Fruit fly (Drosophila melanogaster): Measurements from ENCODE around the gene CG44158.

Gene CG44158

dm6 chr3R:18227385-18227784 lies 18.8 kb downstream of the CG44158 start:
- TF ChIP-seq CG32121 (GFP tag; IDR thresholded peaks at IDR 0.05) (no peak), CG8301 (tag; optimal IDR thresholded peaks at IDR 0.05) (no peak), fd96Ca (GFP tag; IDR thresholded peaks at IDR 0.05) (no peak), Ets98B (GFP tag; IDR thresholded peaks at IDR 0.05) (no peak), CG13204 (GFP tag; optimal IDR thresholded peaks at IDR 0.05) (no peak), CG9948 (tag; optimal IDR thresholded peaks at IDR 0.05) (no peak), CG10348 (GFP tag; IDR thresholded peaks at IDR 0.05) (no peak), CG17806 (tag; optimal IDR thresholded peaks at IDR 0.05) (no peak), CG8159 (tag; optimal IDR thresholded peaks at IDR 0.05) (no peak), Pif1B (GFP tag; optimal IDR thresholded peaks at IDR 0.05) (no peak), CG14655 (GFP tag; optimal IDR thresholded peaks at IDR 0.05) (no peak), CG4496 (GFP tag; IDR thresholded peaks at IDR 0.05) (no peak), CG15710 (tag; optimal IDR thresholded peaks at IDR 0.05) (no peak), gl (tag; optimal IDR thresholded peaks at IDR 0.05) (no peak)

- no peak for TF ChIP-seq CG32121 (GFP tag; IDR thresholded peaks at IDR 0.05)
- no peak for TF ChIP-seq EcR (GFP tag; optimal IDR thresholded peaks at IDR 0.05)
- no peak for TF ChIP-seq CG8301 (tag; optimal IDR thresholded peaks at IDR 0.05)
- TF ChIP-seq Ets98B (GFP tag; IDR thresholded peaks at IDR 0.05) = peak; percentile 29; the same call in 1 of the 2 replicates
Measured at dm6 chr3R:18228713-18229222, 20.2 kb downstream of the CG44158 start.

- no peak for TF ChIP-seq D1 (tag; optimal IDR thresholded peaks at IDR 0.05)
- no peak for TF ChIP-seq CG14655 (GFP tag; optimal IDR thresholded peaks at IDR 0.05)
Measured at dm6 chr3R:18230229-18230628, 21.6 kb downstream of the CG44158 start.

dm6 chr3R:18232187-18232586 lies 23.6 kb downstream of the CG44158 start:
- TF ChIP-seq EcR (GFP tag; optimal IDR thresholded peaks at IDR 0.05) = no peak
- no peak for TF ChIP-seq CG34367 (tag; optimal IDR thresholded peaks at IDR 0.05)
- TF ChIP-seq Pif1B (GFP tag; optimal IDR thresholded peaks at IDR 0.05) = no peak
- no peak for TF ChIP-seq CG17806 (tag; optimal IDR thresholded peaks at IDR 0.05)
- no peak for TF ChIP-seq Ets98B (GFP tag; IDR thresholded peaks at IDR 0.05)
- TF ChIP-seq CG4496 (GFP tag; IDR thresholded peaks at IDR 0.05) = no peak
- no peak for TF ChIP-seq gl (tag; optimal IDR thresholded peaks at IDR 0.05)
- no peak for TF ChIP-seq CG12605 (GFP tag; IDR thresholded peaks at IDR 0.05)
- no peak for TF ChIP-seq CG9948 (tag; optimal IDR thresholded peaks at IDR 0.05)
- TF ChIP-seq Pif1A (GFP tag; optimal IDR thresholded peaks at IDR 0.05) = no peak
- no peak for TF ChIP-seq CG8301 (tag; optimal IDR thresholded peaks at IDR 0.05)
- no peak for TF ChIP-seq D1 (tag; optimal IDR thresholded peaks at IDR 0.05)
- TF ChIP-seq CG15710 (tag; optimal IDR thresholded peaks at IDR 0.05) = no peak
- no peak for TF ChIP-seq CG10348 (GFP tag; IDR thresholded peaks at IDR 0.05)
- TF ChIP-seq CG32121 (GFP tag; IDR thresholded peaks at IDR 0.05) = no peak
- TF ChIP-seq Snoo (tag; optimal IDR thresholded peaks at IDR 0.05) = no peak
- no peak for TF ChIP-seq fd96Ca (GFP tag; IDR thresholded peaks at IDR 0.05)

- TF ChIP-seq fd96Ca (GFP tag; IDR thresholded peaks at IDR 0.05) (0 out of 3 replicates have a peak, but pooled peaks have one; percentile 14), CG10348 (GFP tag; IDR thresholded peaks at IDR 0.05) (no peak), CG34367 (tag; optimal IDR thresholded peaks at IDR 0.05) (no peak), CG12605 (GFP tag; IDR thresholded peaks at IDR 0.05) (no peak), D1 (tag; optimal IDR thresholded peaks at IDR 0.05) (no peak)
Measured at dm6 chr3R:18234699-18235257, 26.2 kb downstream of the CG44158 start.

dm6 chr3R:18235879-18236278 lies 27.3 kb downstream of the CG44158 start, which contains the start of gene repo:
repo (plus strand) TSS chr3R:18236192.
- no peak for TF ChIP-seq EcR (GFP tag; optimal IDR thresholded peaks at IDR 0.05)
- peak; percentile 61; the same call in 2 of the 3 replicates for TF ChIP-seq CG4496 (GFP tag; IDR thresholded peaks at IDR 0.05)
- TF ChIP-seq CG13204 (GFP tag; optimal IDR thresholded peaks at IDR 0.05) = peak; percentile 3
- TF ChIP-seq gl (tag; optimal IDR thresholded peaks at IDR 0.05) = no peak
- no peak for TF ChIP-seq CG34367 (tag; optimal IDR thresholded peaks at IDR 0.05)
- no peak for TF ChIP-seq CG32121 (GFP tag; IDR thresholded peaks at IDR 0.05)

- TF ChIP-seq CG34367 (tag; optimal IDR thresholded peaks at IDR 0.05) (peak; percentile 9), CG12605 (GFP tag; IDR thresholded peaks at IDR 0.05) (no peak), CG9948 (tag; optimal IDR thresholded peaks at IDR 0.05) (no peak), Ets98B (GFP tag; IDR thresholded peaks at IDR 0.05) (peak; percentile 12; the same call in 1 of the 2 replicates), EcR (GFP tag; optimal IDR thresholded peaks at IDR 0.05) (peak; percentile 15), CG10348 (GFP tag; IDR thresholded peaks at IDR 0.05) (no peak), CG4496 (GFP tag; IDR thresholded peaks at IDR 0.05) (peak; percentile 47; the same call in 1 of the 3 replicates), gl (tag; optimal IDR thresholded peaks at IDR 0.05) (no peak), Pif1A (GFP tag; optimal IDR thresholded peaks at IDR 0.05) (peak; percentile 38), Snoo (tag; optimal IDR thresholded peaks at IDR 0.05) (peak; percentile 34)
Measured at dm6 chr3R:18242089-18242955, 33.7 kb downstream of the CG44158 start, which contains the start of the genes CG7156 and 14-3-3epsilon. CG7156 (minus strand) TSS chr3R:18242159. 14-3-3epsilon (plus strand) TSS chr3R:18242531.
